Worm (Caenorhabditis elegans): ENCODE data around the gene F58H1.7.

The F58H1.7 gene

ce11 chrV:11927346-11927745, 37.3 kb downstream of the F58H1.7 start, which contains the start of gene osm-6:
TSS of gene osm-6 (minus strand) at chrV:11927446.
- TF ChIP-seq R02D3.7 (tag; optimal IDR thresholded peaks at IDR 0.05) = no peak
- TF ChIP-seq F13H6.1 (tag; optimal IDR thresholded peaks at IDR 0.05) = no peak
- no peak for TF ChIP-seq mab-5 (tag; optimal IDR thresholded peaks at IDR 0.05)
- TF ChIP-seq peb-1 (tag; optimal IDR thresholded peaks at IDR 0.05) = no peak
- TF ChIP-seq nhr-23 (tag; optimal IDR thresholded peaks at IDR 0.05) = no peak
- no peak for TF ChIP-seq unc-39 (tag; optimal IDR thresholded peaks at IDR 0.05)
- no peak for TF ChIP-seq nhr-237 (tag; optimal IDR thresholded peaks at IDR 0.05)
- TF ChIP-seq lin-11 (tag; optimal IDR thresholded peaks at IDR 0.05) = no peak
- no peak for TF ChIP-seq ztf-11 (tag; optimal IDR thresholded peaks at IDR 0.05)
- TF ChIP-seq fos-1 (tag; optimal IDR thresholded peaks at IDR 0.05) = no peak
- no peak for TF ChIP-seq snpc-4 (tag; optimal IDR thresholded peaks at IDR 0.05)
- TF ChIP-seq ztf-4 (tag; optimal IDR thresholded peaks at IDR 0.05) = no peak
- TF ChIP-seq lin-13 (GFP tag; optimal IDR thresholded peaks at IDR 0.05) = no peak
- no peak for TF ChIP-seq elt-3 (tag; optimal IDR thresholded peaks at IDR 0.05)
- TF ChIP-seq nhr-10 (tag; optimal IDR thresholded peaks at IDR 0.05) = no peak
- no peak for TF ChIP-seq Y55F3AM.14 (GFP tag; optimal IDR thresholded peaks at IDR 0.05)
- no peak for TF ChIP-seq elt-1 (tag; optimal IDR thresholded peaks at IDR 0.05)
- TF ChIP-seq zag-1 (tag; optimal IDR thresholded peaks at IDR 0.05) = no peak

ce11 chrV:11921689-11922517, 42.7 kb downstream of the F58H1.7 start:
- TF ChIP-seq crh-2 (tag; optimal IDR thresholded peaks at IDR 0.05) (peak; percentile 54), nhr-129 (tag; optimal IDR thresholded peaks at IDR 0.05) (peak; percentile 63), fos-1 (tag; optimal IDR thresholded peaks at IDR 0.05) (peak; percentile 9), lsy-2 (tag; optimal IDR thresholded peaks at IDR 0.05) (peak in 1 of 2 experiments; percentile 31), F13H6.1 (tag; optimal IDR thresholded peaks at IDR 0.05) (peak; percentile 42), unc-55 (GFP tag; optimal IDR thresholded peaks at IDR 0.05) (peak; percentile 27), alr-1 (tag; optimal IDR thresholded peaks at IDR 0.05) (no peak), sma-9 (GFP tag; optimal IDR thresholded peaks at IDR 0.05) (peak; percentile 49), sma-9 (tag; optimal IDR thresholded peaks at IDR 0.05) (no peak), C34F6.9 (tag; optimal IDR thresholded peaks at IDR 0.05) (peak; percentile 62), nhr-21 (tag; optimal IDR thresholded peaks at IDR 0.05) (no peak), blmp-1 (tag; optimal IDR thresholded peaks at IDR 0.05; ENCODE audit: insufficient read depth) (no peak)

DNA sequence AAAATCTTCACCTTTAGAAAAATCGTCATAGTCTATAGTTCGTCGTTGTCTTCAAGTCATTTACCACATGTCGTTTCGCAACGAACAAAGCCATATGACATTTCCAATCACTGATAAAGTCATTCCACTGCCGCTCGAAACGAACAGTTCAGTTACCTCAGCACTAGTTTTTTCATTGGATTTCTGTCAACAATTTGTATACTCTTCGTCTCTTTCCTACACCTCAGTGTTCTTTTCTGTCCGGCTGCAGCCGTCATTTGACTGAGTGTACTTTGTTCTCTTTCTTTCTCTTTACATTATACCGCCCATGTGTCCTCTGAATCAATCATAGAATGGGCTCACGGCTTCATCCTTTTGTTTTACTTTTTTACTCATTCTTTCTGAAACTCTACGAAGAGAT, 43.4 kb downstream of the F58H1.7 start:
- TF ChIP-seq mdl-1 (tag; optimal IDR thresholded peaks at IDR 0.05) = no peak
- peak; percentile 25 for TF ChIP-seq Y55F3AM.14 (GFP tag; optimal IDR thresholded peaks at IDR 0.05)
- TF ChIP-seq nhr-10 (tag; optimal IDR thresholded peaks at IDR 0.05) = no peak
- no peak for TF ChIP-seq mab-5 (tag; optimal IDR thresholded peaks at IDR 0.05)
- TF ChIP-seq snpc-4 (tag; optimal IDR thresholded peaks at IDR 0.05) = peak; percentile 24
- peak; percentile 29 for TF ChIP-seq sem-4 (tag; optimal IDR thresholded peaks at IDR 0.05)
- TF ChIP-seq blmp-1 (tag; optimal IDR thresholded peaks at IDR 0.05; ENCODE audit: insufficient read depth) = no peak
- peak; percentile 37 for TF ChIP-seq nhr-21 (tag; optimal IDR thresholded peaks at IDR 0.05)
- peak; percentile 39 for TF ChIP-seq fos-1 (tag; optimal IDR thresholded peaks at IDR 0.05)
- TF ChIP-seq nhr-25 (tag; optimal IDR thresholded peaks at IDR 0.05) = peak; percentile 33
- TF ChIP-seq F13H6.1 (tag; optimal IDR thresholded peaks at IDR 0.05) = peak; percentile 49
- peak; percentile 38 for TF ChIP-seq sma-3 (GFP tag; optimal IDR thresholded peaks at IDR 0.05)
- peak; percentile 27 for TF ChIP-seq crh-2 (tag; optimal IDR thresholded peaks at IDR 0.05)
- TF ChIP-seq C34F6.9 (tag; optimal IDR thresholded peaks at IDR 0.05) = peak; percentile 36
- TF ChIP-seq unc-55 (GFP tag; optimal IDR thresholded peaks at IDR 0.05) = peak; percentile 81
- peak; percentile 68 for TF ChIP-seq nhr-129 (tag; optimal IDR thresholded peaks at IDR 0.05)
- peak; percentile 40 for TF ChIP-seq sma-9 (GFP tag; optimal IDR thresholded peaks at IDR 0.05)
- TF ChIP-seq sma-9 (tag; optimal IDR thresholded peaks at IDR 0.05) = no peak
- TF ChIP-seq lsy-2 (tag; optimal IDR thresholded peaks at IDR 0.05) = peak in 1 of 2 experiments; percentile 41

ce11 chrV:11919639-11920038, 45.0 kb downstream of the F58H1.7 start:
- no peak for TF ChIP-seq R02D3.7 (tag; optimal IDR thresholded peaks at IDR 0.05)
- peak; percentile 11 for TF ChIP-seq nhr-129 (tag; optimal IDR thresholded peaks at IDR 0.05)
- TF ChIP-seq ama-1 (optimal IDR thresholded peaks at IDR 0.05) = no peak
